Worm (Caenorhabditis elegans) whole organism, midembryonic: Measurements from ENCODE around the gene T21H3.1.

Source experiments
- cog-1 ChIP-seq: sonication (generic microtip); optimal IDR thresholded peaks from 2 replicates; lab custom pipeline; 2016; ENCODE audit warnings: missing genetic modification characterization, missing compliant biosample characterization
- flt-1 ChIP-seq: fragments of 200-800 bp; sonication (Bioruptor generic); IDR thresholded peaks from 2 replicates; pipeline ENCODE4 v1.3.6; 2022; ENCODE audit warnings: missing genetic modification characterization, missing compliant biosample characterization
- klf-2 ChIP-seq: fragments of 200-800 bp; sonication (Bioruptor generic); conservative IDR thresholded peaks from 2 replicates; pipeline ENCODE4 v1.3.6; 2022; ENCODE audit warnings: missing genetic modification reagents, missing genetic modification characterization, missing compliant biosample characterization
- ztf-23 ChIP-seq: fragments of 200-800 bp; sonication (Bioruptor generic); IDR thresholded peaks from 2 replicates; pipeline ENCODE4 v1.3.6; 2022; ENCODE audit warnings: missing genetic modification reagents, missing genetic modification characterization, missing compliant biosample characterization
- ztf-29 ChIP-seq: fragments of 200-800 bp; sonication (Bioruptor generic); IDR thresholded peaks from 2 replicates; pipeline ENCODE4 v1.3.6; 2022; ENCODE audit warnings: missing genetic modification reagents, missing genetic modification characterization, missing compliant biosample characterization

- TF ChIP-seq flt-1 (GFP tag; lab: Robert Waterston, UW) = no peak
- no peak for TF ChIP-seq ztf-29 (GFP tag; lab: Robert Waterston, UW)
- TF ChIP-seq ztf-23 (GFP tag; lab: Robert Waterston, UW) = no peak
- TF ChIP-seq klf-2 (GFP tag; lab: Robert Waterston, UW) = no peak
- no peak for TF ChIP-seq cog-1 (tag; lab: Kevin White, UChicago)
Measured at ce11 chrV:1156431-1156830, 20.1 kb upstream of the T21H3.1 start.
